Fruit fly (Drosophila melanogaster): ENCODE measurements around the gene Sik2.
A peak's percentile ranks its signal among the peaks of the same experiment; 100 is the strongest.

The Sik2 gene

dm6 chrX:2011288-2012120 lies 50.2 kb downstream of the Sik2 start:
- TF ChIP-seq CG17801 (GFP tag; optimal IDR thresholded peaks at IDR 0.05; ENCODE audit: partially characterized antibody), result no peak

- peak; percentile 12 for TF ChIP-seq CG17801 (GFP tag; optimal IDR thresholded peaks at IDR 0.05; ENCODE audit: partially characterized antibody)
These were observed 51.5 kb downstream of the Sik2 start, which contains the start of gene east for dm6 chrX:2010010-2010873. Gene east (plus strand): TSS chrX:2010860.

DNA sequence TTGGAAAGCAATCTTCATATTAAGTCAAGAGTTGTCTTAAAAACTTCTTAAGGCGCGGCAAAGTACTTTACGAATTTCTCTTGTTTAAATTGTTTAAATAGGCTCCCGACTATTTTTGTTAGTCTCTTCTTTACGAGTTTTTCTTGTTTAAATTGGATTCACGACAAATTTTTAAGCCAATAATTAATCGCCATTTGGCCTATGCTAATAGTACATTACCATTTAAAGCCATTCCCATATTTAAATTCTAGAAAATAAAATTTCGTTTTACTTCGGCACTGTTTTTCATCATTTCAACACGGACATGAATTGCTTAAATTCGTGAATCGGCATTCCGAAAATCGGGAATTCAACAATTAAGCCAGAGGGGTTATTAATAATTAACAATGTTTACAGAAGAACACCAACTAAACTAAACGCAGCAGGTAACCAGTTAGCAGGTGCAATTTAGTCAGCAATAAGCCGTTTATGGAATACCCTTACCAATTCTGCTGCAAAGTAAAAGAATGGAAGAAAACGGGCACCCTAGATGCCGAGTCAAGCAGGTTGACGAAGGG lies 52.2 kb downstream of the Sik2 start:
- peak; percentile 68 for TF ChIP-seq CG17801 (GFP tag; optimal IDR thresholded peaks at IDR 0.05; ENCODE audit: partially characterized antibody)

- TF ChIP-seq CG17801 (GFP tag; optimal IDR thresholded peaks at IDR 0.05; ENCODE audit: partially characterized antibody), result no peak
These were observed 52.7 kb downstream of the Sik2 start, which contains the start of gene PIG-K for dm6 chrX:2008953-2009452. Gene PIG-K (minus strand): TSS chrX:2009364.

dm6 chrX:2005840-2006239 lies 55.9 kb downstream of the Sik2 start:
- peak; percentile 51 for TF ChIP-seq CG17801 (GFP tag; optimal IDR thresholded peaks at IDR 0.05; ENCODE audit: partially characterized antibody)

Data from ovary, adult (tissue).